Worm (Caenorhabditis elegans) whole organism, L2 larva: Measurements from ENCODE around the gene Y57G11C.46.

Source experiments
- C34F6.9 ChIP-seq: fragments of 150-350 bp; optimal IDR thresholded peaks from 2 replicates; lab custom pipeline; 2014; ENCODE audit warnings: missing biosample characterization, missing genetic modification characterization
- F13H6.1 ChIP-seq: sonication (generic microtip); optimal IDR thresholded peaks from 2 replicates; lab custom pipeline; 2016; ENCODE audit warnings: missing genetic modification characterization, missing compliant biosample characterization
- R02D3.7 ChIP-seq: fragments of 150-350 bp; optimal IDR thresholded peaks from 2 replicates; lab custom pipeline; 2014; ENCODE audit warnings: missing biosample characterization, missing genetic modification characterization
- Y55F3AM.14 ChIP-seq: fragments of 200-800 bp; sonication (Bioruptor generic); optimal IDR thresholded peaks from 2 replicates; lab custom pipeline; 2018; ENCODE audit warnings: mild to moderate bottlenecking, missing genetic modification characterization, missing compliant biosample characterization
- ZK546.5 ChIP-seq: sonication (generic microtip); optimal IDR thresholded peaks from 2 replicates; lab custom pipeline; 2017; ENCODE audit warnings: missing biosample characterization, missing genetic modification characterization
- aly-2 ChIP-seq: fragments of 150-350 bp; optimal IDR thresholded peaks from 2 replicates; lab custom pipeline; 2014; ENCODE audit warnings: missing biosample characterization, missing genetic modification characterization
- ama-1 ChIP-seq: fragments of 150-350 bp; optimal IDR thresholded peaks from 2 replicates; lab custom pipeline; 2018; ENCODE audit warnings: inconsistent platforms
- blmp-1 ChIP-seq: sonication (generic microtip); optimal IDR thresholded peaks from 2 replicates; lab custom pipeline; 2017; ENCODE audit warnings: missing genetic modification characterization, mild to moderate bottlenecking, missing compliant biosample characterization, antibody characterized with exemption, moderate library complexity; ENCODE audit not compliant: insufficient read depth
- ceh-82 ChIP-seq: fragments of 150-350 bp; optimal IDR thresholded peaks from 2 replicates; lab custom pipeline; 2014; ENCODE audit warnings: missing biosample characterization, missing genetic modification characterization
- crh-2 ChIP-seq: sonication (generic microtip); optimal IDR thresholded peaks from 2 replicates; lab custom pipeline; 2017; ENCODE audit warnings: missing biosample characterization, missing genetic modification characterization
- dmd-4 ChIP-seq: sonication (generic microtip); optimal IDR thresholded peaks from 2 replicates; lab custom pipeline; 2017; ENCODE audit warnings: missing biosample characterization, missing genetic modification characterization
- egl-27 ChIP-seq: sonication (generic microtip); optimal IDR thresholded peaks from 3 replicates; lab custom pipeline; 2017; ENCODE audit warnings: missing biosample characterization, missing genetic modification reagents, missing genetic modification characterization
- elt-1 ChIP-seq: fragments of 150-350 bp; optimal IDR thresholded peaks from 2 replicates; lab custom pipeline; 2014; ENCODE audit warnings: missing biosample characterization, missing genetic modification characterization
- fos-1 ChIP-seq: fragments of 150-350 bp; optimal IDR thresholded peaks from 2 replicates; lab custom pipeline; 2014; ENCODE audit warnings: missing biosample characterization, missing genetic modification characterization
- gmeb-1 ChIP-seq: fragments of 150-350 bp; optimal IDR thresholded peaks from 2 replicates; lab custom pipeline; 2014; ENCODE audit warnings: missing biosample characterization, missing genetic modification characterization
- lin-11 ChIP-seq: fragments of 150-350 bp; sonication (generic microtip); optimal IDR thresholded peaks from 2 replicates; lab custom pipeline; 2014; ENCODE audit warnings: missing biosample characterization, missing genetic modification characterization, inconsistent platforms, mixed read lengths
- lin-13 ChIP-seq: fragments of 150-350 bp; optimal IDR thresholded peaks from 2 replicates; lab custom pipeline; 2014; ENCODE audit warnings: missing biosample characterization, missing genetic modification reagents, missing genetic modification characterization
- lin-39 ChIP-seq: fragments of 150-350 bp; optimal IDR thresholded peaks from 2 replicates; lab custom pipeline; 2014; ENCODE audit warnings: missing biosample characterization, missing genetic modification reagents, missing genetic modification characterization
- lsy-2 ChIP-seq, 2 experiments: fragments of 150-350 bp in 1 of 2; sonication (generic microtip) in 1 of 2; optimal IDR thresholded peaks; 2 replicates each; lab custom pipeline; 2014 to 2017; ENCODE audit warnings: missing biosample characterization in 2 of 2, missing genetic modification characterization in 2 of 2
- mab-5 ChIP-seq: fragments of 150-350 bp; optimal IDR thresholded peaks from 2 replicates; lab custom pipeline; 2014; ENCODE audit warnings: missing biosample characterization, missing genetic modification characterization
- mbf-1 ChIP-seq: sonication (generic microtip); optimal IDR thresholded peaks from 2 replicates; lab custom pipeline; 2017; ENCODE audit warnings: missing biosample characterization, missing genetic modification characterization
- nhr-11 ChIP-seq: fragments of 150-350 bp; optimal IDR thresholded peaks from 2 replicates; lab custom pipeline; 2014; ENCODE audit warnings: missing biosample characterization, missing genetic modification characterization
- nhr-129 ChIP-seq: fragments of 150-350 bp; optimal IDR thresholded peaks from 2 replicates; lab custom pipeline; 2014; ENCODE audit warnings: missing biosample characterization, missing genetic modification characterization
- nhr-23 ChIP-seq: fragments of 150-350 bp; optimal IDR thresholded peaks from 2 replicates; lab custom pipeline; 2014; ENCODE audit warnings: missing biosample characterization, missing genetic modification reagents, missing genetic modification characterization
- nhr-237 ChIP-seq: fragments of 150-350 bp; optimal IDR thresholded peaks from 2 replicates; lab custom pipeline; 2014; ENCODE audit warnings: missing biosample characterization, missing genetic modification characterization
- nhr-25 ChIP-seq: fragments of 150-350 bp; sonication (generic microtip); optimal IDR thresholded peaks from 3 replicates; lab custom pipeline; 2014; ENCODE audit warnings: missing biosample characterization, missing genetic modification characterization
- nhr-6 ChIP-seq: fragments of 150-350 bp; optimal IDR thresholded peaks from 2 replicates; lab custom pipeline; 2014; ENCODE audit warnings: missing biosample characterization, missing genetic modification characterization
- nhr-77 ChIP-seq: fragments of 150-350 bp; optimal IDR thresholded peaks from 2 replicates; lab custom pipeline; 2014; ENCODE audit warnings: missing biosample characterization, missing genetic modification characterization
- sem-4 ChIP-seq: fragments of 150-350 bp; optimal IDR thresholded peaks from 2 replicates; lab custom pipeline; 2014; ENCODE audit warnings: missing biosample characterization, missing genetic modification reagents, missing genetic modification characterization
- sma-3 ChIP-seq: sonication (generic microtip); optimal IDR thresholded peaks from 2 replicates; lab custom pipeline; 2016; ENCODE audit warnings: missing genetic modification reagents, missing genetic modification characterization, missing compliant biosample characterization
- sma-9 ChIP-seq, 2 experiments: fragments of 150-350 bp in 1 of 2; sonication (generic microtip) in 1 of 2; optimal IDR thresholded peaks; 2 replicates each; lab custom pipeline; 2014 to 2016; ENCODE audit warnings: missing genetic modification characterization in 2 of 2, mild to moderate bottlenecking in 1 of 2, missing biosample characterization in 1 of 2, missing compliant biosample characterization in 1 of 2, missing genetic modification reagents in 1 of 2, moderate library complexity in 1 of 2
- unc-55 ChIP-seq: fragments of 150-350 bp; sonication (generic microtip); optimal IDR thresholded peaks from 3 replicates; lab custom pipeline; 2014; ENCODE audit warnings: missing biosample characterization, missing genetic modification reagents, missing genetic modification characterization
- zag-1 ChIP-seq: fragments of 150-350 bp; optimal IDR thresholded peaks from 2 replicates; lab custom pipeline; 2014; ENCODE audit warnings: missing biosample characterization, missing genetic modification characterization
- ztf-1 ChIP-seq: fragments of 200-800 bp; sonication (Bioruptor generic); conservative IDR thresholded peaks from 2 replicates; pipeline ENCODE4 v1.3.6; 2022; ENCODE audit warnings: missing genetic modification characterization, missing compliant biosample characterization
- ztf-11 ChIP-seq: sonication (generic microtip); optimal IDR thresholded peaks from 2 replicates; lab custom pipeline; 2017; ENCODE audit warnings: missing biosample characterization, missing genetic modification characterization

Y57G11C.46 gene

ce11 chrIV:14792602-14793232 is 23.5 kb downstream of the Y57G11C.46 start, which contains the start of gene gdi-1:
Gene gdi-1, minus strand, starts transcription at chrIV:14792887.
- TF ChIP-seq gmeb-1 (tag; lab: Kevin White, UChicago) (no peak), ama-1 (lab: Kevin White, UChicago) (peak; percentile 45), lsy-2 (tag; optimal IDR thresholded peaks at IDR 0.05; lab: Kevin White, UChicago) (peak in 1 of 2 experiments; percentile 33)

- TF ChIP-seq lsy-2 (tag; optimal IDR thresholded peaks at IDR 0.05; lab: Kevin White, UChicago) (peak in 1 of 2 experiments; percentile 13), egl-27 (tag; lab: Kevin White, UChicago) (no peak), lin-11 (tag; lab: Kevin White, UChicago) (no peak), mab-5 (tag; lab: Kevin White, UChicago) (no peak), ztf-11 (tag; lab: Kevin White, UChicago) (no peak), nhr-237 (tag; lab: Kevin White, UChicago) (no peak), mbf-1 (tag; lab: Kevin White, UChicago) (no peak), ZK546.5 (tag; lab: Kevin White, UChicago) (no peak), blmp-1 (no peak), ztf-1 (GFP tag; lab: Robert Waterston, UW) (no peak), ama-1 (lab: Kevin White, UChicago) (peak; percentile 18), elt-1 (tag; lab: Kevin White, UChicago) (no peak)
These were observed 25.6 kb downstream of the Y57G11C.46 start for ce11 chrIV:14790579-14790978.

ce11 chrIV:14786374-14787136 is 29.6 kb downstream of the Y57G11C.46 start, which contains the start of gene melo-1:
Gene melo-1, plus strand, starts transcription at chrIV:14787031.
- TF ChIP-seq ama-1 (lab: Kevin White, UChicago) (peak; percentile 25), lin-13 (GFP tag; lab: Kevin White, UChicago) (peak; percentile 36), lsy-2 (tag; optimal IDR thresholded peaks at IDR 0.05; lab: Kevin White, UChicago) (peak in 1 of 2 experiments; percentile 62), nhr-129 (tag; lab: Kevin White, UChicago) (peak; percentile 22), ceh-82 (tag; lab: Kevin White, UChicago) (no peak), lin-11 (tag; lab: Kevin White, UChicago) (no peak), nhr-6 (peak; percentile 14), nhr-25 (tag; lab: Kevin White, UChicago) (peak; percentile 17), C34F6.9 (tag; lab: Kevin White, UChicago) (peak; percentile 90), mab-5 (tag; lab: Kevin White, UChicago) (peak; percentile 23), egl-27 (tag; lab: Kevin White, UChicago) (peak; percentile 5), nhr-77 (tag; lab: Kevin White, UChicago) (no peak), gmeb-1 (tag; lab: Kevin White, UChicago) (peak; percentile 60), sma-9 (GFP tag; optimal IDR thresholded peaks at IDR 0.05; lab: Kevin White, UChicago) (peak; percentile 4), sma-9 (tag; optimal IDR thresholded peaks at IDR 0.05; lab: Kevin White, UChicago) (no peak), lin-39 (tag; lab: Kevin White, UChicago) (no peak), fos-1 (tag; lab: Kevin White, UChicago) (peak; percentile 32), sma-3 (GFP tag; lab: Kevin White, UChicago) (peak; percentile 39), dmd-4 (tag; lab: Kevin White, UChicago) (no peak), unc-55 (GFP tag; lab: Kevin White, UChicago) (peak; percentile 56), nhr-11 (tag; lab: Kevin White, UChicago) (no peak), F13H6.1 (tag; lab: Kevin White, UChicago) (peak; percentile 55), sem-4 (tag; lab: Kevin White, UChicago) (no peak), crh-2 (tag; lab: Kevin White, UChicago) (peak; percentile 86), ztf-1 (GFP tag; lab: Robert Waterston, UW) (no peak)
- TF ChIP-seq, all 48 proteins: peak for 16

- TF ChIP-seq nhr-129 (tag; lab: Kevin White, UChicago), result no peak
- TF ChIP-seq mab-5 (tag; lab: Kevin White, UChicago), result no peak
- no peak for TF ChIP-seq aly-2
- no peak for TF ChIP-seq elt-1 (tag; lab: Kevin White, UChicago)
- TF ChIP-seq zag-1 (tag; lab: Kevin White, UChicago), result no peak
- TF ChIP-seq R02D3.7 (tag; lab: Kevin White, UChicago), result no peak
- TF ChIP-seq gmeb-1 (tag; lab: Kevin White, UChicago), result no peak
- TF ChIP-seq Y55F3AM.14, result no peak
- TF ChIP-seq nhr-237 (tag; lab: Kevin White, UChicago), result no peak
- no peak for TF ChIP-seq unc-55 (GFP tag; lab: Kevin White, UChicago)
- no peak for TF ChIP-seq sem-4 (tag; lab: Kevin White, UChicago)
- no peak for TF ChIP-seq nhr-23 (tag; lab: Kevin White, UChicago)
These were observed 31.7 kb downstream of the Y57G11C.46 start, which contains the start of gene nlp-56 for ce11 chrIV:14784481-14784880. Gene nlp-56, minus strand, starts transcription at chrIV:14784737.
